Worm (Caenorhabditis elegans): ENCODE data around the gene F13E9.13.

F13E9.13 gene

DNA sequence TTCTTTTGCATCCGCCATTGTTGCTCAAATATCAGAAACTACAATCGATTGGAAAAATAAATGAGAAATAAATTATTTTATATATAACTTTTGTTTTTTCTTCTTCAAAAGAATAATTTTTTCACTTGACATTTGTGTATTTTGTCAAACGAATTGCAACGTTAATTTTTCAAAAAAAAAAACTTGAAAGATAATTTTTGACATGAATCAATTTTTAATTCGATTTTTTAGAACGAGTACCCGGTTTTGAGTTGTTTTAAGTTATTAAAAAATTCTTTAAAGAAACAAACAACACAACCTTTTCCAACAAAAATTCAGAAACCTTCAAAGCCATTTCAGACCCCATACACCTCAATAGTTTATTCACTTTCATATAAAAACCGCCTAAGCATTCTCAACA, 2.9 kb downstream of the F13E9.13 start, which contains the start of gene F13E9.5 (continued):
- TF ChIP-seq unc-130 (tag; optimal IDR thresholded peaks at IDR 0.05) = no peak
- TF ChIP-seq unc-98 (GFP tag; IDR thresholded peaks at IDR 0.05) = no peak

DNA sequence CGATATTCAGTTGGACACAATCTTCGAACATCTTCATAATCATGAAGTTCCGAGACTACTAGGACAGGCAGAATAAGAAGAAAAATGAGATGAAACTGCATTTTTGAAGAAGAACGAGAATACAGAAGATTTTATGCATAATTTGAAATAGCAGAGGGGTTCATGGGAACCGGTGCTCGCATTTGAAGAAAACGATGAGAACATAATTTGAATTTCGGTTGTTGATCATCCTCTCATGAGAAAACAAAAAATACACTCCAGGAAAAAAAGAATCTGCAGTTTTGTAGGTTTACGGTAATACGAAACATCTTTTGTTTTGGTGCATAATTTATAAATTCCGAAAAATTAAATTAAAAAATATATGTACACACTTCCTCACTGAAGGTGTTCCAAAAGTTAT, 4.6 kb downstream of the F13E9.13 start, which contains the start of gene srlf-11:
Gene srlf-11, minus strand, starts transcription at position 101 of the 400 bp plus-strand sequence.
- no peak for TF ChIP-seq ces-1 (GFP tag; optimal IDR thresholded peaks at IDR 0.05)
- TF ChIP-seq vab-15 (tag; optimal IDR thresholded peaks at IDR 0.05) = no peak
- no peak for TF ChIP-seq nhr-28 (tag; optimal IDR thresholded peaks at IDR 0.05)
- no peak for TF ChIP-seq fos-1 (tag; optimal IDR thresholded peaks at IDR 0.05)
- no peak for TF ChIP-seq nhr-77 (tag; optimal IDR thresholded peaks at IDR 0.05)
- no peak for TF ChIP-seq skn-1 (tag; optimal IDR thresholded peaks at IDR 0.05)
- no peak for TF ChIP-seq lin-14 (GFP tag; optimal IDR thresholded peaks at IDR 0.05)

DNA sequence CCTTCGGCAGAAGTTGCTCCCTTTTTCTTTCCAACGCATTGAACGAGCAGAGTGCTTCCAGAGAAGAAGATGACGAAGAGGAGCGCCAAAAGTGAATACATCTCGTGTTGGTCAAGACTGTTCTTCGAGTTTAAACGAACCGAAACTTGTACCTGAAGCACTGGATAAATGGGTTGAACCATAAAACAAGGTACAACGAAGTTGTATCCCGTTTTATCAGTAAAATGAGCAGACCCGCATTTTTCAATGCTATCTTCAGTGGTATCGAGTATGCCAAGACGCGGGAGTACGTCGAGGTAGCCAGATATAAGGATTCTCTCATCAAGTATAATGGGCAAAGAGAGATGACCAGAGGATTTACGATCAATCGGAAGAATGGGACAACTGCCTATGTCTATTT, 5.9 kb downstream of the F13E9.13 start, which contains the start of gene F13E9.16:
Gene F13E9.16, minus strand, starts transcription at position 101 of the 400 bp plus-strand sequence.
- no peak for TF ChIP-seq dsc-1 (tag; optimal IDR thresholded peaks at IDR 0.05)
- TF ChIP-seq mab-9 (GFP tag; IDR thresholded peaks at IDR 0.05) = no peak
- no peak for TF ChIP-seq nhr-85 (tag)
- TF ChIP-seq hlh-4 (tag; optimal IDR thresholded peaks at IDR 0.05) = no peak
- no peak for TF ChIP-seq nhr-90 (tag; optimal IDR thresholded peaks at IDR 0.05; ENCODE audit: poor library complexity)
- TF ChIP-seq nhr-237 (tag; optimal IDR thresholded peaks at IDR 0.05) = no peak

DNA sequence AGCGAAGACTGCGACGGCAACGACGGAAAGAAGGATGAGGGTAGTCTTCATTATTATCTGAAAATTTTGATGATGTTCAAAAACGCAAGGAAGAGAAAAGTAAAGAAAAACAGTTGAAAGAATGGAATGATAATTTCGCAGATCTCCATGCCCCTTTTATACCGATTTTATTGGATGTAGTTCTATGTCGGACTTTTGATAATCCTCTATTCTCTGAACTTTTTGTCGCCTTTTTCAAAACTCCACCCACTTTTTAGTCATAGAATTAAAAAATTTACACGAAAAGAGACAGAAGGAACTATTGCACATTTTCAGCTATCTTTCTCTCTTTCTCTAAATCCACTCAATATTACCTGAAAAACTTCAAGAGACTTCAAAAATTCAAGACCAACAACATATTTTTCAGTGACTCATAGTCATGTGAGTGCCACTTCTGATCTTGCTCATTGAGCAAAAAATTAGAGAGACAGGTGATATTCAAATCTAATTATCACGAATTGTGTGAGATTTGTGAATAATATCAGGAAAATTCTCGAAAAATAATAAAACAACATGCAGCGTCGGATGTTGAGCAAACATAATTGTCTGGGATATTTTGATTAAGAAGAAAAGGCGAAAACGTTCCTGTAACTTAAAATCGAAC, 8.6 kb downstream of the F13E9.13 start, which contains the start of gene F13E9.15:
Gene F13E9.15, minus strand, starts transcription at position 51 of the 643 bp plus-strand sequence.
- TF ChIP-seq hlh-4 (tag; optimal IDR thresholded peaks at IDR 0.05) = peak; percentile 96
- TF ChIP-seq pag-3 (tag; optimal IDR thresholded peaks at IDR 0.05; ENCODE audit: borderline replicate concordance, insufficient read depth) = no peak
- TF ChIP-seq nhr-47 (tag; optimal IDR thresholded peaks at IDR 0.05) = peak; percentile 63
- TF ChIP-seq fkh-10 (GFP tag; optimal IDR thresholded peaks at IDR 0.05) = peak; percentile 17
- TF ChIP-seq nhr-71 (tag; optimal IDR thresholded peaks at IDR 0.05) = peak; percentile 71
- TF ChIP-seq nhr-20 (tag; optimal IDR thresholded peaks at IDR 0.05) = peak; percentile 2
- TF ChIP-seq sup-37 (GFP tag; optimal IDR thresholded peaks at IDR 0.05) = no peak
- TF ChIP-seq fkh-8 (tag; optimal IDR thresholded peaks at IDR 0.05) = peak; percentile 89
- TF ChIP-seq fos-1 (tag; optimal IDR thresholded peaks at IDR 0.05) = peak; percentile 10
- TF ChIP-seq ceh-82 (tag; optimal IDR thresholded peaks at IDR 0.05) = no peak
- TF ChIP-seq nhr-90 (tag; optimal IDR thresholded peaks at IDR 0.05; ENCODE audit: poor library complexity) = no peak
- TF ChIP-seq ceh-8 (GFP tag; optimal IDR thresholded peaks at IDR 0.05) = peak; percentile 70
- TF ChIP-seq blmp-1 (tag; optimal IDR thresholded peaks at IDR 0.05) = no peak
- peak; percentile 36 for TF ChIP-seq ceh-90 (tag; optimal IDR thresholded peaks at IDR 0.05)
- no peak for TF ChIP-seq unc-130 (tag; optimal IDR thresholded peaks at IDR 0.05)

DNA sequence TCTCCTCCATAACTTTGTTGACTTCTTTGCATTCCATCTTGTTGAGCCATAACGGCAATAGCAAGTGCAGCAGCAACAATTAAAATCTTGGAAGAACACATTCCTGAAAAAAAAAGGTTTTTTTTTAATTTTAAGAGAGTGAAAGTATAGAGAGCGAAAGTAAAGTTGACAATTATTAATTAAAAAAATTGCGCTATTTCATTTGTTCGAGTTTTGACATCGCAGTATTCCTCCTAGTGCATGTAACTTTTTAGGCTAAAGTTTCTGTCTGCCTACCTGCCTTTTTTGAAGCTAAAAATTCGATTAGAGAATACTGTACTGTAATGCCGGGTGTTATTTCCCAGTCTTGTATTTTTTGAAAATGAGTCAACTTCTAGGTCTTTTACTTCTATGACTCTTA, 10.6 kb downstream of the F13E9.13 start, which contains the start of gene srlf-12:
Gene srlf-12, minus strand, starts transcription at position 101 of the 400 bp plus-strand sequence.
- no peak for TF ChIP-seq nhr-12 (tag; optimal IDR thresholded peaks at IDR 0.05)
- TF ChIP-seq hpl-2 (GFP tag; optimal IDR thresholded peaks at IDR 0.05) = no peak
- TF ChIP-seq dpl-1 (GFP tag; optimal IDR thresholded peaks at IDR 0.05) = no peak
- no peak for TF ChIP-seq fkh-10 (GFP tag; optimal IDR thresholded peaks at IDR 0.05)
- TF ChIP-seq C16A3.4 (tag; optimal IDR thresholded peaks at IDR 0.05) = no peak
- no peak for TF ChIP-seq nhr-77 (tag; optimal IDR thresholded peaks at IDR 0.05)
- TF ChIP-seq nhr-47 (tag; optimal IDR thresholded peaks at IDR 0.05) = no peak
- no peak for TF ChIP-seq unc-86 (tag; optimal IDR thresholded peaks at IDR 0.05)
- TF ChIP-seq rnt-1 (tag; optimal IDR thresholded peaks at IDR 0.05) = no peak
- TF ChIP-seq aly-2 (tag; optimal IDR thresholded peaks at IDR 0.05) = no peak
